Worm (Caenorhabditis elegans) whole organism, L1 larva: ENCODE data around the gene sam-10.

Experiments
- aly-2 ChIP-seq: fragments of 150-350 bp; optimal IDR thresholded peaks from 2 replicates; lab custom pipeline; 2014; ENCODE audit warnings: missing biosample characterization, missing genetic modification characterization
- ceh-88 ChIP-seq: fragments of 200-800 bp; sonication (Bioruptor generic); IDR thresholded peaks from 2 replicates; pipeline ENCODE4 v1.3.6; 2022; ENCODE audit warnings: missing genetic modification characterization, missing compliant biosample characterization
- elt-3 ChIP-seq, 6 experiments: fragments of 150-350 bp in 1 of 6; sonication (generic microtip); optimal IDR thresholded peaks; 2 replicates each; lab custom pipeline; 2017 to 2018; ENCODE audit warnings: missing biosample characterization in 6 of 6, missing genetic modification characterization in 6 of 6, inconsistent platforms in 1 of 6
- hlh-17 ChIP-seq: fragments of 200-800 bp; sonication (Bioruptor generic); optimal IDR thresholded peaks from 2 replicates; lab custom pipeline; 2018; ENCODE audit warnings: missing genetic modification characterization, mild to moderate bottlenecking, missing compliant biosample characterization, moderate library complexity, borderline replicate concordance
- hpl-2 ChIP-seq: fragments of 150-350 bp; optimal IDR thresholded peaks from 2 replicates; lab custom pipeline; 2014; ENCODE audit warnings: missing biosample characterization, missing genetic modification reagents, missing genetic modification characterization
- isw-1 ChIP-seq: fragments of 200-800 bp; sonication (Bioruptor generic); IDR thresholded peaks from 2 replicates; pipeline ENCODE4 v1.3.6; 2022; ENCODE audit warnings: missing genetic modification characterization, missing compliant biosample characterization
- lin-35 ChIP-seq, 2 experiments: fragments of 150-350 bp; optimal IDR thresholded peaks; 2 replicates each; lab custom pipeline; 2014; ENCODE audit warnings: missing biosample characterization in 2 of 2, missing genetic modification characterization in 2 of 2, missing genetic modification reagents in 2 of 2
- lsy-2 ChIP-seq, 2 experiments: fragments of 150-350 bp; optimal IDR thresholded peaks; 2 replicates each; lab custom pipeline; 2014; ENCODE audit warnings: missing biosample characterization in 2 of 2, missing genetic modification characterization in 2 of 2
- nhr-12 ChIP-seq: sonication (generic microtip); optimal IDR thresholded peaks from 2 replicates; lab custom pipeline; 2017; ENCODE audit warnings: missing biosample characterization, missing genetic modification characterization
- nhr-20 ChIP-seq: sonication (generic microtip); optimal IDR thresholded peaks from 2 replicates; lab custom pipeline; 2016; ENCODE audit warnings: mild to moderate bottlenecking, missing genetic modification characterization, missing compliant biosample characterization
- rnt-1 ChIP-seq: sonication (generic microtip); optimal IDR thresholded peaks from 2 replicates; lab custom pipeline; 2016; ENCODE audit warnings: mild to moderate bottlenecking, missing genetic modification characterization, moderate library complexity, missing compliant biosample characterization
- sup-37 ChIP-seq: fragments of 200-800 bp; sonication (Bioruptor generic); optimal IDR thresholded peaks from 2 replicates; lab custom pipeline; 2018; ENCODE audit warnings: mild to moderate bottlenecking, missing genetic modification characterization, missing compliant biosample characterization
- unc-130 ChIP-seq: fragments of 150-350 bp; optimal IDR thresholded peaks from 2 replicates; lab custom pipeline; 2017; ENCODE audit warnings: missing biosample characterization, missing genetic modification characterization, inconsistent platforms
- unc-62 ChIP-seq: fragments of 150-350 bp; optimal IDR thresholded peaks from 2 replicates; lab custom pipeline; 2014; ENCODE audit warnings: missing biosample characterization, missing genetic modification reagents, missing genetic modification characterization
- unc-98 ChIP-seq: fragments of 200-800 bp; sonication (Bioruptor generic); IDR thresholded peaks from 2 replicates; pipeline ENCODE4 v1.3.6; 2022; ENCODE audit warnings: missing genetic modification characterization, missing compliant biosample characterization
- ztf-4 ChIP-seq: fragments of 150-350 bp; optimal IDR thresholded peaks from 2 replicates; lab custom pipeline; 2014; ENCODE audit warnings: missing biosample characterization, missing genetic modification characterization

sam-10 gene

ce11 chrII:13278214-13278613, 52.1 kb downstream of the sam-10 start:
- TF ChIP-seq nhr-12 (tag; lab: Kevin White, UChicago) (no peak), sup-37 (GFP tag; lab: Kevin White, UChicago) (no peak), lsy-2 (tag; optimal IDR thresholded peaks at IDR 0.05; lab: Kevin White, UChicago) (no peak), unc-62 (no peak), unc-98 (no peak), aly-2 (tag; lab: Kevin White, UChicago) (no peak), hlh-17 (GFP tag; lab: Kevin White, UChicago) (no peak), ceh-88 (GFP tag; lab: Robert Waterston, UW) (no peak), ztf-4 (tag; lab: Kevin White, UChicago) (no peak), unc-130 (tag; lab: Kevin White, UChicago) (no peak), isw-1 (no peak), rnt-1 (tag; lab: Kevin White, UChicago) (no peak), nhr-20 (tag; lab: Kevin White, UChicago) (no peak), elt-3 (tag; optimal IDR thresholded peaks at IDR 0.05; lab: Kevin White, UChicago) (no peak), hpl-2 (GFP tag; lab: Kevin White, UChicago) (no peak), lin-35 (GFP tag; optimal IDR thresholded peaks at IDR 0.05; lab: Kevin White, UChicago) (no peak)
